Fruit fly (Drosophila melanogaster) whole organism, embryonic: ENCODE results near the gene HDAC1.

Experiments
- Awh ChIP-seq: fragments of 200-800 bp; sonication (Bioruptor generic); IDR thresholded peaks from 2 replicates; pipeline ENCODE4, ENCODE4 v1.3.6; 2022; ENCODE audit warnings: missing biosample characterization, missing genetic modification characterization
- CG10431 ChIP-seq: fragments of 200-800 bp; sonication (Bioruptor generic); optimal IDR thresholded peaks from 3 replicates; lab custom pipeline; 2018; ENCODE audit warnings: missing biosample characterization, mild to moderate bottlenecking, missing genetic modification characterization
- CG11247 ChIP-seq: fragments of 200-800 bp; sonication (Bioruptor generic); IDR thresholded peaks from 2 replicates; pipeline ENCODE4 v1.3.6; 2022; ENCODE audit warnings: missing biosample characterization, missing genetic modification characterization
- CG11560 ChIP-seq: fragments of 200-800 bp; sonication (Bioruptor generic); IDR thresholded peaks from 3 replicates; pipeline ENCODE4 v1.3.6; 2022; ENCODE audit warnings: missing biosample characterization, missing genetic modification characterization
- CG11695 ChIP-seq: fragments of 200-800 bp; sonication (Bioruptor generic); IDR thresholded peaks from 3 replicates; pipeline ENCODE4 v1.3.6; 2022; ENCODE audit warnings: missing biosample characterization, missing genetic modification characterization
- CG13624 ChIP-seq: fragments of 200-800 bp; sonication (Bioruptor generic); optimal IDR thresholded peaks from 2 replicates; lab custom pipeline; 2016; ENCODE audit warnings: missing biosample characterization, missing genetic modification characterization
- CG14667 ChIP-seq: fragments of 200-800 bp; sonication (Bioruptor generic); IDR thresholded peaks from 2 replicates; pipeline ENCODE4 v1.3.6; 2022; ENCODE audit warnings: missing biosample characterization, missing genetic modification characterization
- CG15011 ChIP-seq: fragments of 200-800 bp; sonication (Bioruptor generic); optimal IDR thresholded peaks from 3 replicates; lab custom pipeline; 2018; ENCODE audit warnings: missing biosample characterization, mild to moderate bottlenecking, missing genetic modification characterization
- CG1602 ChIP-seq: fragments of 200-800 bp; sonication (Bioruptor generic); optimal IDR thresholded peaks from 3 replicates; lab custom pipeline; 2016; ENCODE audit warnings: missing biosample characterization, missing genetic modification characterization
- CG17361 ChIP-seq: fragments of 200-800 bp; sonication (Bioruptor generic); IDR thresholded peaks from 3 replicates; pipeline ENCODE4 v1.3.6; 2022; ENCODE audit warnings: missing biosample characterization, missing genetic modification characterization
- CG17568 ChIP-seq: fragments of 200-800 bp; sonication (Bioruptor generic); optimal IDR thresholded peaks from 2 replicates; lab custom pipeline; 2018; ENCODE audit warnings: missing biosample characterization, mild to moderate bottlenecking, missing genetic modification characterization, moderate library complexity
- CG17829 ChIP-seq: fragments of 200-800 bp; optimal IDR thresholded peaks from 2 replicates; lab custom pipeline; 2019; ENCODE audit warnings: missing biosample characterization, mild to moderate bottlenecking, missing genetic modification characterization, moderate library complexity
- CG18262 ChIP-seq: fragments of 200-800 bp; optimal IDR thresholded peaks from 3 replicates; lab custom pipeline; 2019; ENCODE audit warnings: missing biosample characterization, mild to moderate bottlenecking, missing genetic modification characterization, moderate library complexity
- CG31224 ChIP-seq: fragments of 200-800 bp; sonication (Bioruptor generic); IDR thresholded peaks from 2 replicates; pipeline ENCODE4 v1.3.6; 2022; ENCODE audit warnings: missing biosample characterization, missing genetic modification characterization
- CG33213 ChIP-seq: fragments of 200-800 bp; sonication (Bioruptor generic); optimal IDR thresholded peaks from 3 replicates; lab custom pipeline; 2016; ENCODE audit warnings: missing biosample characterization, missing genetic modification characterization
- CG4404 ChIP-seq: fragments of 200-800 bp; sonication (Bioruptor generic); IDR thresholded peaks from 2 replicates; pipeline ENCODE4 v1.3.6; 2022; ENCODE audit warnings: missing biosample characterization, missing genetic modification characterization
- CG6689 ChIP-seq: fragments of 200-800 bp; sonication (Bioruptor generic); IDR thresholded peaks from 2 replicates; pipeline ENCODE4 v1.3.6; 2022; ENCODE audit warnings: missing biosample characterization, missing genetic modification characterization
- CG7556 ChIP-seq: fragments of 200-800 bp; sonication (Bioruptor generic); optimal IDR thresholded peaks from 2 replicates; lab custom pipeline; 2017; ENCODE audit warnings: missing biosample characterization, mild to moderate bottlenecking, missing genetic modification characterization
- Camta ChIP-seq: fragments of 200-800 bp; sonication (Bioruptor generic); optimal IDR thresholded peaks from 2 replicates; lab custom pipeline; 2016; ENCODE audit warnings: missing biosample characterization, missing genetic modification characterization
- CoRest ChIP-seq: fragments of 200-800 bp; sonication (Bioruptor generic); optimal IDR thresholded peaks from 3 replicates; lab custom pipeline; 2018; ENCODE audit warnings: missing biosample characterization, mild to moderate bottlenecking, missing genetic modification characterization, moderate library complexity
- Doc3 ChIP-seq: fragments of 200-800 bp; sonication (Bioruptor generic); IDR thresholded peaks from 3 replicates; pipeline ENCODE4 v1.3.6; 2022; ENCODE audit warnings: missing biosample characterization, missing genetic modification characterization; ENCODE audit not compliant: partially characterized antibody
- Elba2 ChIP-seq: fragments of 200-800 bp; sonication (Bioruptor generic); optimal IDR thresholded peaks from 3 replicates; lab custom pipeline; 2016; ENCODE audit warnings: missing biosample characterization, missing genetic modification characterization
- Gug ChIP-seq: fragments of 200-800 bp; sonication (Bioruptor generic); IDR thresholded peaks from 4 replicates; pipeline ENCODE4 v1.3.6; 2022; ENCODE audit warnings: missing biosample characterization, missing genetic modification characterization
- HLH3B ChIP-seq: fragments of 200-800 bp; sonication (Bioruptor generic); IDR thresholded peaks from 2 replicates; pipeline ENCODE4 v1.3.6; 2022; ENCODE audit warnings: missing biosample characterization, missing genetic modification characterization
- Hsf ChIP-seq: fragments of 200-800 bp; sonication (Bioruptor generic); optimal IDR thresholded peaks from 3 replicates; lab custom pipeline; 2016; ENCODE audit warnings: missing biosample characterization, missing genetic modification characterization
- MBD-R2 ChIP-seq: fragments of 200-800 bp; sonication (Bioruptor generic); IDR thresholded peaks from 2 replicates; pipeline ENCODE4 v1.3.6; 2022; ENCODE audit warnings: missing biosample characterization, missing genetic modification characterization
- MTF-1 ChIP-seq: fragments of 200-800 bp; sonication (Bioruptor generic); optimal IDR thresholded peaks from 2 replicates; lab custom pipeline; 2018; ENCODE audit warnings: missing biosample characterization, mild to moderate bottlenecking, missing genetic modification characterization, borderline replicate concordance
- Med ChIP-seq: fragments of 200-800 bp; sonication (Bioruptor generic); peaks from one replicate; lab custom pipeline; 2016; ENCODE audit warnings: missing biosample characterization, missing genetic modification characterization, mild to moderate bottlenecking, inconsistent platforms, moderate library complexity
- Optix ChIP-seq: fragments of 200-800 bp; sonication (Bioruptor generic); IDR thresholded peaks from 3 replicates; pipeline ENCODE4 v1.3.6; 2022; ENCODE audit warnings: missing biosample characterization, missing genetic modification characterization
- Sry-β ChIP-seq: fragments of 200-800 bp; sonication (Bioruptor generic); optimal IDR thresholded peaks from 2 replicates; lab custom pipeline; 2018; ENCODE audit warnings: missing biosample characterization, mild to moderate bottlenecking, missing genetic modification characterization, moderate library complexity
- Ssrp ChIP-seq: fragments of 200-800 bp; sonication (Bioruptor generic); optimal IDR thresholded peaks from 2 replicates; lab custom pipeline; 2018; ENCODE audit warnings: missing biosample characterization, mild to moderate bottlenecking, missing genetic modification characterization, moderate library complexity
- az2 ChIP-seq: fragments of 200-800 bp; sonication (Bioruptor generic); optimal IDR thresholded peaks from 3 replicates; lab custom pipeline; 2016; ENCODE audit warnings: missing biosample characterization, missing genetic modification characterization
- bowl ChIP-seq: fragments of 200-800 bp; sonication (Bioruptor generic); IDR thresholded peaks from 2 replicates; pipeline ENCODE4 v1.3.6; 2022; ENCODE audit warnings: missing biosample characterization, missing genetic modification characterization
- cwo ChIP-seq: fragments of 200-800 bp; sonication (Bioruptor generic); optimal IDR thresholded peaks from 3 replicates; lab custom pipeline; 2017; ENCODE audit warnings: missing biosample characterization, missing genetic modification characterization, mild to moderate bottlenecking, moderate library complexity, missing genetic modification reagents
- en ChIP-seq: fragments of 200-800 bp; sonication (Bioruptor generic); optimal IDR thresholded peaks from 2 replicates; lab custom pipeline; 2016; ENCODE audit warnings: missing biosample characterization, missing genetic modification characterization
- ewg ChIP-seq: fragments of 200-800 bp; sonication (Bioruptor generic); optimal IDR thresholded peaks from 3 replicates; lab custom pipeline; 2017; ENCODE audit warnings: mild to moderate bottlenecking, missing biosample characterization, missing genetic modification reagents, missing genetic modification characterization
- gcm2 ChIP-seq: fragments of 200-800 bp; sonication (Bioruptor generic); optimal IDR thresholded peaks from 2 replicates; lab custom pipeline; 2016; ENCODE audit warnings: missing biosample characterization, missing genetic modification characterization
- lov ChIP-seq, 2 experiments: fragments of 200-800 bp in 1 of 2; fragments of >200 bp in 1 of 2; sonication (Bioruptor generic) in 1 of 2; IDR thresholded peaks in 1 of 2; optimal IDR thresholded peaks in 1 of 2; 2 replicates in 1 of 2; 3 replicates in 1 of 2; pipeline versions ENCODE4 v1.3.6 to Lab custom; 2017 to 2022; ENCODE audit warnings: missing biosample characterization in 1 of 2, missing genetic modification characterization in 1 of 2
- mld ChIP-seq: fragments of 200-800 bp; sonication (Bioruptor generic); IDR thresholded peaks from 3 replicates; pipeline ENCODE4 v1.3.6; 2022; ENCODE audit warnings: missing biosample characterization, missing genetic modification characterization; ENCODE audit not compliant: partially characterized antibody
- nmo ChIP-seq: fragments of 200-800 bp; sonication (Bioruptor generic); optimal IDR thresholded peaks from 2 replicates; lab custom pipeline; 2018; ENCODE audit warnings: missing biosample characterization, mild to moderate bottlenecking, missing genetic modification characterization, moderate library complexity
- peb ChIP-seq: fragments of 200-800 bp; sonication (Bioruptor generic); IDR thresholded peaks from 2 replicates; pipeline ENCODE4 v1.3.6; 2022; ENCODE audit warnings: missing biosample characterization, missing genetic modification characterization
- pnt ChIP-seq: fragments of 200-800 bp; sonication (Bioruptor generic); optimal IDR thresholded peaks from 3 replicates; lab custom pipeline; 2016; ENCODE audit warnings: missing biosample characterization, missing genetic modification characterization
- seq ChIP-seq: fragments of 200-800 bp; sonication (Bioruptor generic); IDR thresholded peaks from 2 replicates; pipeline ENCODE4 v1.3.6; 2022; ENCODE audit warnings: missing biosample characterization, missing genetic modification characterization
- sim ChIP-seq: fragments of 200-800 bp; sonication (Bioruptor generic); IDR thresholded peaks from 2 replicates; pipeline ENCODE4 v1.3.6; 2022; ENCODE audit warnings: missing biosample characterization, missing genetic modification characterization
- slp2 ChIP-seq: fragments of 200-800 bp; sonication (Bioruptor generic); optimal IDR thresholded peaks from 2 replicates; lab custom pipeline; 2016; ENCODE audit warnings: missing biosample characterization, missing genetic modification characterization
- sna ChIP-seq: fragments of 200-800 bp; sonication (Bioruptor generic); IDR thresholded peaks from 2 replicates; pipeline ENCODE4 v1.3.6; 2022; ENCODE audit warnings: missing biosample characterization, missing genetic modification characterization; ENCODE audit not compliant: partially characterized antibody
- tll ChIP-seq, 2 experiments: fragments of 200-800 bp in 1 of 2; fragments of >200 bp in 1 of 2; sonication (Bioruptor generic) in 1 of 2; optimal IDR thresholded peaks; 2 replicates each; lab custom pipeline; 2017 to 2019; ENCODE audit warnings: missing biosample characterization in 2 of 2, missing genetic modification characterization in 2 of 2, mild to moderate bottlenecking in 1 of 2, moderate library complexity in 1 of 2
- unpg ChIP-seq: fragments of 200-800 bp; sonication (Bioruptor generic); optimal IDR thresholded peaks from 3 replicates; lab custom pipeline; 2018; ENCODE audit warnings: missing biosample characterization, mild to moderate bottlenecking, missing genetic modification characterization, moderate library complexity
- wdn ChIP-seq: fragments of 200-800 bp; sonication (Bioruptor generic); IDR thresholded peaks from 2 replicates; pipeline ENCODE4 v1.3.6; 2022; ENCODE audit warnings: missing biosample characterization, missing genetic modification characterization
- zfh1 ChIP-seq: fragments of 200-800 bp; sonication (Bioruptor generic); IDR thresholded peaks from 3 replicates; pipeline ENCODE4 v1.3.6; 2022; ENCODE audit warnings: missing biosample characterization, missing genetic modification characterization

The HDAC1 gene

DNA sequence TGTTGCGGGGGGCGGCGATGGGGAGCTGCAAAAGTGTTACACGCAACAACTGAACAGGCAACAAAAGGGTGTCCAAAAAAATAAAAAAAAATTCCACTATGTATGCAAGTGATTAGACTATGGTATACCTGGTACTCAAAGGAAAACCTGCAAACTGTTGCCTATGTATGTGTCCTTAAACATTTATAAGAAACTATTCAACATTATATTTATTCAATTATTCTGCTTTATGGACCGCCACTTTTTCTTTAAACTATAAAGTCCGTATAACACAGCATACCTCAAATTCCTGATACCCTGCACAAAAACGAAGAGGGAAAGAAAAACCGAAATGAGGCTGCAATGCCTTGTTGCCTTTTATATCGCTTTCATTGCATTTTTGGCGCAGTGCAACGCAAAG lies 18.9 kb upstream of the HDAC1 start (continued):
- TF ChIP-seq Optix (0 out of 3 replicates have a peak, but pooled peaks have one; percentile 39), Doc3 (GFP tag; lab: Robert Waterston, UW) (no peak), MBD-R2 (GFP tag; lab: Robert Waterston, UW) (no peak), CG15011 (GFP tag; lab: Kevin White, UChicago) (no peak), CG14667 (peak; percentile 52), CG11695 (GFP tag; lab: Robert Waterston, UW) (0 out of 3 replicates have a peak, but pooled peaks have one; percentile 20), Hsf (peak; percentile 29), CG1602 (GFP tag; lab: Kevin White, UChicago) (peak; percentile 35), CG33213 (GFP tag; lab: Kevin White, UChicago) (peak; percentile 1), CG4404 (GFP tag; lab: Robert Waterston, UW) (peak; percentile 67), zfh1 (peak; percentile 85), nmo (peak; percentile 53), Camta (GFP tag; lab: Kevin White, UChicago) (peak; percentile 5), cwo (GFP tag; lab: Kevin White, UChicago) (no peak), Gug (GFP tag; lab: Robert Waterston, UW) (peak; percentile 44; the same call in 1 of the 4 replicates), gcm2 (GFP tag; lab: Kevin White, UChicago) (no peak), CG17361 (GFP tag; lab: Robert Waterston, UW) (peak; percentile 45; the same call in 2 of the 3 replicates), CoRest (tag; lab: Kevin White, UChicago) (peak; percentile 42), mld (no peak), CG10431 (no peak), CG11560 (tag; lab: Robert Waterston, UW) (0 out of 3 replicates have a peak, but pooled peaks have one; percentile 24), CG17829 (peak; percentile 68), pnt (GFP tag; lab: Kevin White, UChicago) (peak; percentile 9), Elba2 (GFP tag; lab: Kevin White, UChicago) (no peak), tll (GFP tag; optimal IDR thresholded peaks at IDR 0.05; lab: Kevin White, UChicago) (no peak), peb (GFP tag; lab: Robert Waterston, UW) (peak; percentile 69; the same call in 1 of the 2 replicates), sim (GFP tag; lab: Robert Waterston, UW) (no peak), unpg (GFP tag; lab: Kevin White, UChicago) (peak; percentile 9), az2 (GFP tag; lab: Kevin White, UChicago) (peak; percentile 52), slp2 (no peak), CG18262 (peak; percentile 71), CG7556 (no peak), HLH3B (GFP tag; lab: Robert Waterston, UW) (peak; percentile 72), sna (GFP tag; lab: Robert Waterston, UW) (no peak), CG6689 (GFP tag; lab: Robert Waterston, UW) (peak; percentile 86), Awh (peak; percentile 72), Ssrp (tag; lab: Kevin White, UChicago) (peak; percentile 64), en (no peak), CG13624 (GFP tag; lab: Kevin White, UChicago) (no peak), Med (GFP tag; lab: Kevin White, UChicago) (peak; percentile 66), CG11247 (GFP tag; lab: Robert Waterston, UW) (peak; percentile 62), bowl (0 out of 2 replicates have a peak, but pooled peaks have one; percentile 24), ewg (GFP tag; lab: Kevin White, UChicago) (peak; percentile 36), lov (optimal IDR thresholded peaks at IDR 0.05; lab: Kevin White, UChicago) (no peak), lov (GFP tag; IDR thresholded peaks at IDR 0.05; lab: Robert Waterston, UW) (0 out of 3 replicates have a peak, but pooled peaks have one; percentile 57), CG17568 (no peak), CG31224 (GFP tag; lab: Robert Waterston, UW) (peak; percentile 26; the same call in 1 of the 2 replicates), MTF-1 (GFP tag; lab: Kevin White, UChicago) (no peak), wdn (GFP tag; lab: Robert Waterston, UW) (no peak), Sry-β (no peak), seq (GFP tag; lab: Robert Waterston, UW) (no peak)
